Fruit fly (Drosophila melanogaster) whole organism, adult: Measurements from ENCODE around the gene Rab23.
A peak's percentile ranks its signal among the peaks of the same experiment; 100 is the strongest.

ENCODE experiments used
- CG11617 ChIP-seq: fragments of 200-800 bp; sonication (Bioruptor generic); optimal IDR thresholded peaks from 2 replicates; lab custom pipeline; 2017; ENCODE audit warnings: mild to moderate bottlenecking, missing biosample characterization, missing genetic modification reagents, missing genetic modification characterization
- CG12768 ChIP-seq: fragments of 200-800 bp; sonication (Bioruptor generic); optimal IDR thresholded peaks from 2 replicates; lab custom pipeline; 2017; ENCODE audit warnings: missing biosample characterization, missing genetic modification characterization, mild to moderate bottlenecking, moderate library complexity, missing genetic modification reagents
- CG14711 ChIP-seq: fragments of 200-800 bp; sonication (Bioruptor generic); optimal IDR thresholded peaks from 2 replicates; lab custom pipeline; 2018; ENCODE audit warnings: missing biosample characterization, mild to moderate bottlenecking, missing genetic modification characterization, moderate library complexity
- CG1620 ChIP-seq: fragments of 200-800 bp; sonication (Bioruptor generic); optimal IDR thresholded peaks from 2 replicates; lab custom pipeline; 2016; ENCODE audit warnings: missing biosample characterization, missing genetic modification characterization
- CG33017 ChIP-seq: fragments of 200-800 bp; sonication (Bioruptor generic); optimal IDR thresholded peaks from 2 replicates; lab custom pipeline; 2018; ENCODE audit warnings: missing biosample characterization, mild to moderate bottlenecking, missing genetic modification characterization, moderate library complexity
- CG5204 ChIP-seq: fragments of 200-800 bp; sonication (Bioruptor generic); optimal IDR thresholded peaks from 2 replicates; lab custom pipeline; 2016; ENCODE audit warnings: missing biosample characterization, missing genetic modification characterization
- CG7045 ChIP-seq: fragments of 200-800 bp; sonication (Bioruptor generic); optimal IDR thresholded peaks from 2 replicates; lab custom pipeline; 2017; ENCODE audit warnings: missing biosample characterization, mild to moderate bottlenecking, missing genetic modification characterization
- CG7101 ChIP-seq: fragments of 200-800 bp; sonication (Bioruptor generic); optimal IDR thresholded peaks from 2 replicates; lab custom pipeline; 2018; ENCODE audit warnings: missing biosample characterization, mild to moderate bottlenecking, missing genetic modification characterization, moderate library complexity
- Clk ChIP-seq: fragments of 200-800 bp; sonication (Bioruptor generic); optimal IDR thresholded peaks from 2 replicates; lab custom pipeline; 2017; ENCODE audit warnings: missing biosample characterization, missing genetic modification characterization
- Crg-1 ChIP-seq: fragments of 200-800 bp; sonication (Bioruptor generic); optimal IDR thresholded peaks from 2 replicates; lab custom pipeline; 2016; ENCODE audit warnings: missing biosample characterization, missing genetic modification characterization
- Hr96 ChIP-seq: fragments of 200-800 bp; sonication (Bioruptor generic); optimal IDR thresholded peaks from 2 replicates; lab custom pipeline; 2016; ENCODE audit warnings: missing biosample characterization, missing genetic modification characterization
- Mnt ChIP-seq: fragments of 200-800 bp; sonication (Bioruptor generic); optimal IDR thresholded peaks from 2 replicates; lab custom pipeline; 2016; ENCODE audit warnings: missing biosample characterization, mild to moderate bottlenecking, missing genetic modification characterization
- bab1 ChIP-seq: fragments of 200-800 bp; sonication (Bioruptor generic); optimal IDR thresholded peaks from 3 replicates; lab custom pipeline; 2019; ENCODE audit warnings: missing biosample characterization, mild to moderate bottlenecking, missing genetic modification characterization, moderate library complexity
- cic ChIP-seq: fragments of 200-800 bp; sonication (Bioruptor generic); optimal IDR thresholded peaks from 2 replicates; lab custom pipeline; 2017; ENCODE audit warnings: missing biosample characterization, mild to moderate bottlenecking, missing genetic modification characterization, moderate library complexity
- cnc ChIP-seq, 2 experiments: fragments of >200 bp; optimal IDR thresholded peaks; 2 replicates each; lab custom pipeline; 2017
- kay ChIP-seq: fragments of 200-800 bp; sonication (Bioruptor generic); peaks from one replicate; lab custom pipeline; 2016; ENCODE audit warnings: missing biosample characterization, missing genetic modification characterization, borderline replicate concordance
- ovo ChIP-seq: fragments of 200-800 bp; sonication (Bioruptor generic); optimal IDR thresholded peaks from 2 replicates; lab custom pipeline; 2016; ENCODE audit warnings: missing biosample characterization, missing genetic modification characterization
- pad ChIP-seq: fragments of 200-800 bp; sonication (Bioruptor generic); optimal IDR thresholded peaks from 3 replicates; lab custom pipeline; 2017; ENCODE audit warnings: missing biosample characterization, missing genetic modification characterization, mild to moderate bottlenecking, moderate library complexity, missing genetic modification reagents
- tj ChIP-seq: fragments of 200-800 bp; sonication (Bioruptor generic); optimal IDR thresholded peaks from 3 replicates; lab custom pipeline; 2017; ENCODE audit warnings: missing biosample characterization, mild to moderate bottlenecking, missing genetic modification characterization, moderate library complexity
- toe ChIP-seq: fragments of 200-800 bp; sonication (Bioruptor generic); optimal IDR thresholded peaks from 2 replicates; lab custom pipeline; 2016; ENCODE audit warnings: missing biosample characterization, missing genetic modification characterization

Rab23 gene

DNA sequence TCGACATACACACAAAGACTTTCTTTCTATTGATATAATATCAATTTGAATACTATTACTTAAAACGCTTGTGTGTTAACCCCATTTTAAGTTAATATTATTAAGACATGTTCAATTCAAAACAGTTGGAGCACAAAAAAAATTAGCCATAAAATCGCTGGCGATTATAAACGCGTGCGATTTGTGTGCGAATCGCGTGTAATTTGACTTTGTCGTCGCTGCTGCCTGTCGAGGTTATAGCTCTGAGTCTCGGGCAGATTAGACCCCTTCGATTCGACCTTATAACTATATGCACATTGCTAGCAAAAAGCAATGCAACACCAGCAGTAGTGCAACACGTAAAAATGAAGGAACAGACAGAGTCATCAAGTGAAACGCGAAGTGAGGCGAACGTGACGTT lies 19.7 kb upstream of the Rab23 start:
- TF ChIP-seq ovo (GFP tag; lab: Kevin White, UChicago) = no peak
- no peak for TF ChIP-seq Crg-1 (GFP tag; lab: Kevin White, UChicago)
- no peak for TF ChIP-seq pad (GFP tag; lab: Kevin White, UChicago)
- TF ChIP-seq Mnt (GFP tag; lab: Kevin White, UChicago) = no peak
- TF ChIP-seq bab1 (GFP tag; lab: Kevin White, UChicago) = no peak
- TF ChIP-seq tj (GFP tag; lab: Kevin White, UChicago) = no peak
- TF ChIP-seq Clk (GFP tag; lab: Kevin White, UChicago) = no peak
- no peak for TF ChIP-seq CG14711 (tag; lab: Kevin White, UChicago)
- TF ChIP-seq cnc (optimal IDR thresholded peaks at IDR 0.05; lab: Kevin White, UChicago) = no peak
- TF ChIP-seq cic (GFP tag; lab: Kevin White, UChicago) = no peak
- TF ChIP-seq Hr96 (GFP tag; lab: Kevin White, UChicago) = no peak
- TF ChIP-seq CG5204 (GFP tag; lab: Kevin White, UChicago) = no peak
- no peak for TF ChIP-seq CG12768 (GFP tag; lab: Kevin White, UChicago)
- no peak for TF ChIP-seq toe (GFP tag; lab: Kevin White, UChicago)
- no peak for TF ChIP-seq CG7045

DNA sequence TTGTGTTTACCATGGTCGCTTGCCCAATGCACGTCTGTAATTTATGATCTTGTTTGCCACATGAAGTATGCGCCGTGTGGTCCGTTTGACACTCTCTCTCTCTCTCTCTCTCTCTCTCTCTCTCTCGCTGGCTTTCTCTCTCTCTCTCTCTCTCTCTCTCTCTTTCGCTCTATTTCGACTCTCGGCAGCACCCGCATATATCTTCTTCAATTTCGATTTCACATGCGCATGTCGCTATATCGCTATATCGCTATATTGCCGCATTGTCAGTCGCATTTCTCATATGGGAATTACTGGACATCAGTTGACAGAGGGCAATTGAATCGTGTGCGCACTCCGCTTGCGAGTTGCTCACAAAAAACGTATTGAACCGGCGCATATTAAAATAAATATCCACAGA lies 15.9 kb upstream of the Rab23 start:
- TF ChIP-seq CG7045 (no peak), Crg-1 (GFP tag; lab: Kevin White, UChicago) (no peak), tj (GFP tag; lab: Kevin White, UChicago) (no peak), kay (GFP tag; lab: Kevin White, UChicago) (no peak), bab1 (GFP tag; lab: Kevin White, UChicago) (peak; percentile 19)

DNA sequence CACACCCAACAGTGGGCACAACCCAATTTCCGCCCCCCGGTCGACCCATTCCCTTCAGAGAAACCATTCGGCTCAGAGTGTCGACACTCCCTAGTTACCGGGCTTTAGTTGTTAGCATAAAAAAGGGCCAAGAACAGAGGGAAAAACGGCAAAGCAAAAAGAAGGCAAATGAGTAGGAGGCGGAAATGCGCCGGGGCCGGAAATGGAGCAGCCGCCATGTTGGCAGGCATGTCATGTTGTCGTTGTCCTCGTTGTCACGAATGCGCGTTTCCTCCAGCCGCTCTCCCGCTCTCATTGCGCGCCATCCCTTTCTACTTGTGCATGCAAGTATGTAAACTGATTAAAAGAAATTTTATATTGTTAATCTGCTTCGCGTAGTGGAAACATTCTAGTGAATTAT lies 11.2 kb upstream of the Rab23 start:
- no peak for TF ChIP-seq Mnt (GFP tag; lab: Kevin White, UChicago)
- TF ChIP-seq CG12768 (GFP tag; lab: Kevin White, UChicago) = no peak
- no peak for TF ChIP-seq CG11617 (GFP tag; lab: Kevin White, UChicago)
- no peak for TF ChIP-seq bab1 (GFP tag; lab: Kevin White, UChicago)
- no peak for TF ChIP-seq tj (GFP tag; lab: Kevin White, UChicago)
- peak; percentile 23 for TF ChIP-seq CG7045

DNA sequence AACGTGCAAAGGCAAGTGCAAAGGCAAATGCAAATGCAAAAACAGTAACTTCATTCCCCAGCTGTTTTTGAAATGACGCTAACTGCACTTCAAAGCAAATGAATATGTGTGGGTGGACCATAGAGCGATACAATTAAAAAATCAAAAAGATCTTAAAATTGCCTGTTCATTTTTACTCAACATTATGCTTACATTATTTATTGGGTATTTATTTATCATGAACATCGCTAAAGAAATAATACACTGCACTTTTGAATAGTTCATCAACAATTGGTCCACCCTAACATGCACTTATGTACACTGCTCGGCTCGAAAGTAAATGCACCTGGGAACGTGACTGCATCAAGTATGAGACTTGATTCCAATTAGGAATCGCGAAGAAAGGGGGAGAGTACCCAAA lies 9.2 kb upstream of the Rab23 start:
- TF ChIP-seq Clk (GFP tag; lab: Kevin White, UChicago) = no peak
- no peak for TF ChIP-seq cnc (optimal IDR thresholded peaks at IDR 0.05; lab: Kevin White, UChicago)
- TF ChIP-seq tj (GFP tag; lab: Kevin White, UChicago) = peak; percentile 2
- no peak for TF ChIP-seq Mnt (GFP tag; lab: Kevin White, UChicago)
- TF ChIP-seq Hr96 (GFP tag; lab: Kevin White, UChicago) = peak; percentile 63
- no peak for TF ChIP-seq cic (GFP tag; lab: Kevin White, UChicago)
- peak; percentile 94 for TF ChIP-seq bab1 (GFP tag; lab: Kevin White, UChicago)
- peak; percentile 92 for TF ChIP-seq kay (GFP tag; lab: Kevin White, UChicago)
- TF ChIP-seq CG11617 (GFP tag; lab: Kevin White, UChicago) = peak; percentile 48
- peak; percentile 70 for TF ChIP-seq CG7045
- peak; percentile 71 for TF ChIP-seq CG14711 (tag; lab: Kevin White, UChicago)
- TF ChIP-seq CG7101 (tag; lab: Kevin White, UChicago) = peak; percentile 83
- TF ChIP-seq CG1620 (GFP tag; lab: Kevin White, UChicago) = peak; percentile 11
- TF ChIP-seq pad (GFP tag; lab: Kevin White, UChicago) = peak; percentile 30
- peak; percentile 34 for TF ChIP-seq CG5204 (GFP tag; lab: Kevin White, UChicago)
- TF ChIP-seq CG33017 (tag; lab: Kevin White, UChicago) = peak; percentile 84
- peak; percentile 52 for TF ChIP-seq Crg-1 (GFP tag; lab: Kevin White, UChicago)
- TF ChIP-seq ovo (GFP tag; lab: Kevin White, UChicago) = peak; percentile 28
- peak; percentile 55 for TF ChIP-seq CG12768 (GFP tag; lab: Kevin White, UChicago)

DNA sequence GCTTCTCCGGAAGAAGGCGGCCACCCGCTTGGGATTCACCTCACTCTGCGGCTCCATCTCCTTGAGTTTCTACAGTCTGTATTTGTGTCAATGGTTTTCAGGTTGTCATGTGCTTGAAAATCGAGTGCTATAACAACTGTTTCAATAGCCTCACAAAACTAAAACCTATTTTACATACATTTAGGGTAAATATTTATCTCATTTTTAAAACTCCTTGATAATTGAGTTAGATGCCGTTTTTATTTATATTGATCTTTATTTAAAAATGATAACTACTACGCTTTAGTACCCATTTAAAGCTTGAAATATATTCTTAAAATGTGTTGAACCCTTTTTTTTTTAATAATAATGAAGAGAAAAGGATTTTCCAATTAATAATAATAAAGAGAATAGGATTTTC lies 8.0 kb upstream of the Rab23 start, which contains the start of gene CG2104:
CG2104 (minus strand) TSS at position 101 of the 400 bp plus-strand sequence.
- TF ChIP-seq CG14711 (tag; lab: Kevin White, UChicago) (no peak), tj (GFP tag; lab: Kevin White, UChicago) (no peak), Hr96 (GFP tag; lab: Kevin White, UChicago) (no peak), bab1 (GFP tag; lab: Kevin White, UChicago) (no peak), CG5204 (GFP tag; lab: Kevin White, UChicago) (no peak), Mnt (GFP tag; lab: Kevin White, UChicago) (no peak), CG12768 (GFP tag; lab: Kevin White, UChicago) (no peak), cic (GFP tag; lab: Kevin White, UChicago) (no peak)

dm6 chr3R:5691042-5691441 lies 5.8 kb upstream of the Rab23 start:
- TF ChIP-seq Crg-1 (GFP tag; lab: Kevin White, UChicago) (no peak), Hr96 (GFP tag; lab: Kevin White, UChicago) (no peak), CG33017 (tag; lab: Kevin White, UChicago) (no peak), pad (GFP tag; lab: Kevin White, UChicago) (no peak), bab1 (GFP tag; lab: Kevin White, UChicago) (no peak), toe (GFP tag; lab: Kevin White, UChicago) (no peak), cic (GFP tag; lab: Kevin White, UChicago) (no peak), cnc (optimal IDR thresholded peaks at IDR 0.05; lab: Kevin White, UChicago) (no peak), CG14711 (tag; lab: Kevin White, UChicago) (no peak), Clk (GFP tag; lab: Kevin White, UChicago) (no peak)
